Fruit fly (Drosophila melanogaster) whole organism, prepupa: ENCODE data around the gene Hsp67Bc.

Source experiments
- Blimp-1 ChIP-seq: fragments of 200-800 bp; sonication (Bioruptor generic); optimal IDR thresholded peaks from 3 replicates; lab custom pipeline; 2017; ENCODE audit warnings: missing biosample characterization, missing genetic modification characterization, mild to moderate bottlenecking, moderate library complexity, missing genetic modification reagents
- CG6808 ChIP-seq: fragments of 200-800 bp; sonication (Bioruptor generic); optimal IDR thresholded peaks from 3 replicates; lab custom pipeline; 2017; ENCODE audit warnings: missing biosample characterization, missing genetic modification characterization, mild to moderate bottlenecking, moderate library complexity, missing genetic modification reagents
- Eip93F ChIP-seq: fragments of 200-800 bp; sonication (Bioruptor generic); optimal IDR thresholded peaks from 2 replicates; lab custom pipeline; 2016; ENCODE audit warnings: missing biosample characterization, mild to moderate bottlenecking, missing genetic modification characterization
- Gug ChIP-seq: fragments of 200-800 bp; sonication (Bioruptor generic); IDR thresholded peaks from 2 replicates; pipeline ENCODE4 v1.3.6; 2022; ENCODE audit warnings: missing biosample characterization, missing genetic modification characterization
- Lpt ChIP-seq: fragments of 200-800 bp; sonication (Bioruptor generic); optimal IDR thresholded peaks from 3 replicates; lab custom pipeline; 2016; ENCODE audit warnings: missing biosample characterization, missing genetic modification characterization

- TF ChIP-seq CG6808, result no peak
- no peak for TF ChIP-seq Lpt (GFP tag; lab: Kevin White, UChicago)
- no peak for TF ChIP-seq Eip93F
- TF ChIP-seq Gug (GFP tag; lab: Robert Waterston, UW), result no peak
- no peak for TF ChIP-seq Blimp-1 (GFP tag; lab: Kevin White, UChicago)
Observed at dm6 chr3L:9355555-9355954, 16.7 kb downstream of the Hsp67Bc start.
